Fruit fly (Drosophila melanogaster) whole organism: ENCODE data around the gene Rbp1.

Experiments used
- CG8478 ChIP-seq: fragments of >200 bp; optimal IDR thresholded peaks from 2 replicates; lab custom pipeline; 2018; ENCODE audit warnings: inconsistent platforms
- Dll ChIP-seq: fragments of >200 bp; optimal IDR thresholded peaks from 2 replicates; lab custom pipeline; 2017

DNA sequence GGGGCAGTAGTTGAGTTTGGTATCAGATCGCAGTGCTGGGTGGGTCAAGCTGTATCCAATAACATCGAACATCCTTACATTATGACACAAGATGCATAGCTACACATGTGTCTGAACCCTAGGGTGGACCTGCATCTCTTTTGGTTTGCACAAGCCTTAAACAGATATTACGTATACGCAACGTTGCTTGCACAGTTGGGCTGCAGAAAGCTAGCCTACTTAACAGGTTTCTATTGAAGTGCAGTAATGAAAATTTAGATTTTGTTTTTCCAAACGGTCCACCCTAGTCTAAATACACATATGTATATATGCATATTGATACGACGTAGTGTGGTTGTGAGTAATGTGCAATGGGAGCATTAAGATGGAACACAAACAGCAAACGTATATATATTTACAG lies 8.9 kb upstream of the Rbp1 start:
- TF ChIP-seq CG8478 (lab: Kevin White, UChicago) = no peak
- TF ChIP-seq Dll (lab: Kevin White, UChicago) = no peak
